Worm (Caenorhabditis elegans): ENCODE data around the gene clec-229.

DNA sequence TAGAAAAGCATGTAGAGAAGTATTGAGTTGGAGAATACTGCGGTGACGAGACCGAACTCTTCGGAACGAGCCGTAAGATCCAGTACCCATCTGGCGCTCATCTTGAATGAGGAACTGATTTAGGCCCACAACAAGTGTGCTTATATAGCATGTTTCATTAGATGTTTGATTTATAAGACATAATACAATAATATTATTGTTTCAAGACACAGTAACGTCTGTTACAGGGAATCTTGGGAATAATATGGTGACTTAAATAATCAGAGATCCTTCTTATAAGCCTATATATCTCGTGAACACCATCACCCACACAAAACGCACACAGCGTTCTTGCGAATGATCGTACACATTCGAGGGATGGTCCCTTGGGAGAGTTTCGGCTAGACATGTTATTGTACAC is 42.4 kb upstream of the clec-229 start, which contains the start of gene str-88:
- TF ChIP-seq nhr-237 (tag; optimal IDR thresholded peaks at IDR 0.05) = no peak
- no peak for TF ChIP-seq ama-1 (optimal IDR thresholded peaks at IDR 0.05)
- TF ChIP-seq aly-2 (tag; optimal IDR thresholded peaks at IDR 0.05) = no peak
- no peak for TF ChIP-seq jun-1 (tag; optimal IDR thresholded peaks at IDR 0.05)
- TF ChIP-seq pqm-1 (tag; optimal IDR thresholded peaks at IDR 0.05) = no peak
- TF ChIP-seq dpl-1 (GFP tag; optimal IDR thresholded peaks at IDR 0.05) = no peak
- no peak for TF ChIP-seq blmp-1 (tag; optimal IDR thresholded peaks at IDR 0.05)
- TF ChIP-seq zip-4 (GFP tag; optimal IDR thresholded peaks at IDR 0.05) = no peak
